Worm (Caenorhabditis elegans) whole organism, young adult: ENCODE data around the gene vab-1.

Experiments
- B0035.1 ChIP-seq: sonication (generic microtip); optimal IDR thresholded peaks from 2 replicates; lab custom pipeline; 2016; ENCODE audit warnings: missing genetic modification characterization, mild to moderate bottlenecking, missing compliant biosample characterization, missing genotype, missing genetic modification reagents
- B0336.3 ChIP-seq: fragments of 200-800 bp; sonication (Bioruptor generic); IDR thresholded peaks from 2 replicates; pipeline ENCODE4 v1.3.6; 2022; ENCODE audit warnings: missing genetic modification characterization, missing compliant biosample characterization
- F39B2.1 ChIP-seq: fragments of 200-800 bp; sonication (Bioruptor generic); IDR thresholded peaks from 2 replicates; pipeline ENCODE4 v1.3.6; 2022; ENCODE audit warnings: missing genetic modification reagents, missing genetic modification characterization, missing compliant biosample characterization
- F49E8.2 ChIP-seq: sonication (generic microtip); optimal IDR thresholded peaks from 3 replicates; lab custom pipeline; 2017; ENCODE audit warnings: missing genetic modification characterization, mild to moderate bottlenecking, missing compliant biosample characterization, antibody characterized with exemption, moderate library complexity; ENCODE audit not compliant: insufficient read depth
- F52B5.7 ChIP-seq: sonication (generic microtip); optimal IDR thresholded peaks from 2 replicates; lab custom pipeline; 2016; ENCODE audit warnings: mild to moderate bottlenecking, missing genetic modification characterization, missing compliant biosample characterization
- Y53G8AR.9 ChIP-seq: fragments of 200-800 bp; sonication (Bioruptor generic); conservative IDR thresholded peaks from 2 replicates; pipeline ENCODE4 v1.3.6; 2022; ENCODE audit warnings: missing genetic modification reagents, missing genetic modification characterization, missing compliant biosample characterization
- Y56A3A.18 ChIP-seq: fragments of 200-800 bp; sonication (Bioruptor generic); IDR thresholded peaks from 2 replicates; pipeline ENCODE4 v1.3.6; 2022; ENCODE audit warnings: missing genetic modification reagents, missing genetic modification characterization, missing compliant biosample characterization
- Y67H2A.10 ChIP-seq: fragments of 200-800 bp; sonication (Bioruptor generic); conservative IDR thresholded peaks from 2 replicates; pipeline ENCODE4 v1.3.6; 2022; ENCODE audit warnings: missing genetic modification reagents, missing genetic modification characterization, missing compliant biosample characterization
- Y79H2A.3 ChIP-seq: fragments of 200-800 bp; sonication (Bioruptor generic); conservative IDR thresholded peaks from 2 replicates; pipeline ENCODE4 v1.3.6; 2022; ENCODE audit warnings: missing genetic modification reagents, missing genetic modification characterization, missing compliant biosample characterization
- ama-1 ChIP-seq, 3 experiments: fragments of 150-350 bp in 1 of 3; sonication (generic microtip) in 2 of 3; optimal IDR thresholded peaks; 2 replicates each; lab custom pipeline; 2014 to 2018; ENCODE audit warnings: missing biosample characterization in 2 of 3, missing genetic modification characterization in 2 of 3, missing genetic modification reagents in 2 of 3
- aptf-2 ChIP-seq: fragments of 200-800 bp; sonication (Bioruptor generic); conservative IDR thresholded peaks from 2 replicates; pipeline ENCODE4 v1.3.6; 2022; ENCODE audit warnings: missing genetic modification reagents, missing genetic modification characterization, missing compliant biosample characterization
- aptf-3 ChIP-seq: fragments of 200-800 bp; sonication (Bioruptor generic); IDR thresholded peaks from 2 replicates; pipeline ENCODE4 v1.3.6; 2022; ENCODE audit warnings: missing genetic modification characterization, missing compliant biosample characterization
- atf-7 ChIP-seq: sonication (generic microtip); optimal IDR thresholded peaks from 2 replicates; lab custom pipeline; 2017; ENCODE audit warnings: mild to moderate bottlenecking, missing genetic modification characterization, missing compliant biosample characterization
- athp-1 ChIP-seq: sonication (generic microtip); optimal IDR thresholded peaks from 2 replicates; lab custom pipeline; 2017; ENCODE audit warnings: mild to moderate bottlenecking, missing genetic modification characterization, missing compliant biosample characterization
- attf-5 ChIP-seq: fragments of 200-800 bp; sonication (Bioruptor generic); optimal IDR thresholded peaks from 2 replicates; lab custom pipeline; 2018; ENCODE audit warnings: mild to moderate bottlenecking, missing genetic modification characterization, missing compliant biosample characterization
- cebp-1 ChIP-seq, 2 experiments: fragments of 200-800 bp in 1 of 2; sonication (Bioruptor generic) in 1 of 2; sonication (generic microtip) in 1 of 2; IDR thresholded peaks in 1 of 2; optimal IDR thresholded peaks in 1 of 2; 2 replicates each; pipeline versions ENCODE4 v1.3.6 to Lab custom; 2017 to 2022; ENCODE audit warnings: missing compliant biosample characterization in 2 of 2, missing genetic modification characterization in 2 of 2, mild to moderate bottlenecking in 1 of 2, missing genetic modification reagents in 1 of 2, moderate library complexity in 1 of 2
- ceh-40 ChIP-seq: fragments of 200-800 bp; sonication (Bioruptor generic); IDR thresholded peaks from 2 replicates; pipeline ENCODE4 v1.3.6; 2022; ENCODE audit warnings: missing genetic modification characterization, missing compliant biosample characterization
- egl-18 ChIP-seq: fragments of 200-800 bp; sonication (Bioruptor generic); IDR thresholded peaks from 2 replicates; pipeline ENCODE4 v1.3.6; 2022; ENCODE audit warnings: missing genetic modification reagents, missing genetic modification characterization, missing compliant biosample characterization
- egl-44 ChIP-seq: fragments of 200-800 bp; sonication (Bioruptor generic); IDR thresholded peaks from 2 replicates; pipeline ENCODE4 v1.3.6; 2022; ENCODE audit warnings: missing genetic modification reagents, missing genetic modification characterization, missing compliant biosample characterization
- egrh-3 ChIP-seq: fragments of 200-800 bp; sonication (Bioruptor generic); IDR thresholded peaks from 2 replicates; pipeline ENCODE4 v1.3.6; 2022; ENCODE audit warnings: missing genetic modification reagents, missing genetic modification characterization, missing compliant biosample characterization
- ekl-4 ChIP-seq: fragments of 200-800 bp; sonication (Bioruptor generic); IDR thresholded peaks from 2 replicates; pipeline ENCODE4 v1.3.6; 2022; ENCODE audit warnings: missing genetic modification reagents, missing genetic modification characterization, missing compliant biosample characterization
- him-1 ChIP-seq: sonication (generic microtip); optimal IDR thresholded peaks from 2 replicates; lab custom pipeline; 2016; ENCODE audit warnings: missing genotype, missing genetic modification reagents, missing genetic modification characterization, missing compliant biosample characterization
- hlh-26 ChIP-seq: fragments of 200-800 bp; sonication (Bioruptor generic); conservative IDR thresholded peaks from 2 replicates; pipeline ENCODE4 v1.3.6; 2022; ENCODE audit warnings: missing genetic modification reagents, missing genetic modification characterization, missing compliant biosample characterization
- hsf-1 ChIP-seq: fragments of 200-800 bp; sonication (Bioruptor generic); IDR thresholded peaks from 2 replicates; pipeline ENCODE4 v1.3.6; 2022; ENCODE audit warnings: missing genetic modification reagents, missing genetic modification characterization, missing compliant biosample characterization
- lin-26 ChIP-seq: fragments of 200-800 bp; sonication (Bioruptor generic); IDR thresholded peaks from 2 replicates; pipeline ENCODE4 v1.3.6; 2022; ENCODE audit warnings: missing genetic modification reagents, missing genetic modification characterization, missing compliant biosample characterization
- lin-54 ChIP-seq: fragments of 200-800 bp; sonication (Bioruptor generic); optimal IDR thresholded peaks from 2 replicates; lab custom pipeline; 2018; ENCODE audit warnings: mild to moderate bottlenecking, missing genetic modification characterization, missing compliant biosample characterization
- lsl-1 ChIP-seq: fragments of 200-800 bp; sonication (Bioruptor generic); optimal IDR thresholded peaks from 2 replicates; lab custom pipeline; 2018; ENCODE audit warnings: mild to moderate bottlenecking, missing genetic modification characterization, moderate library complexity, missing compliant biosample characterization
- madf-6 ChIP-seq: fragments of 200-800 bp; sonication (Bioruptor generic); IDR thresholded peaks from 2 replicates; pipeline ENCODE4 v1.3.6; 2022; ENCODE audit warnings: missing genetic modification reagents, missing genetic modification characterization, missing compliant biosample characterization
- madf-8 ChIP-seq: fragments of 200-800 bp; sonication (Bioruptor generic); conservative IDR thresholded peaks from 2 replicates; pipeline ENCODE4 v1.3.6; 2022; ENCODE audit warnings: missing genetic modification reagents, missing genetic modification characterization, missing compliant biosample characterization
- mel-28 ChIP-seq: sonication (generic microtip); optimal IDR thresholded peaks from 2 replicates; lab custom pipeline; 2016; ENCODE audit warnings: borderline replicate concordance, mild to moderate bottlenecking, missing genetic modification characterization, missing compliant biosample characterization
- nhr-27 ChIP-seq: fragments of 200-800 bp; sonication (Bioruptor generic); optimal IDR thresholded peaks from 2 replicates; lab custom pipeline; 2018; ENCODE audit warnings: mild to moderate bottlenecking, missing genetic modification characterization, moderate library complexity, missing compliant biosample characterization
- nhr-80 ChIP-seq: sonication (generic microtip); optimal IDR thresholded peaks from 2 replicates; lab custom pipeline; 2016; ENCODE audit warnings: missing genetic modification characterization, missing compliant biosample characterization
- pbrm-1 ChIP-seq: fragments of 200-800 bp; sonication (Bioruptor generic); IDR thresholded peaks from 2 replicates; pipeline ENCODE4 v1.3.6; 2022; ENCODE audit warnings: missing genetic modification reagents, missing genetic modification characterization, missing compliant biosample characterization
- sptf-2 ChIP-seq: fragments of 200-800 bp; sonication (Bioruptor generic); optimal IDR thresholded peaks from 2 replicates; lab custom pipeline; 2018; ENCODE audit warnings: mild to moderate bottlenecking, missing genetic modification characterization, missing compliant biosample characterization
- tlf-1 ChIP-seq: fragments of 200-800 bp; sonication (Bioruptor generic); optimal IDR thresholded peaks from 2 replicates; lab custom pipeline; 2018; ENCODE audit warnings: mild to moderate bottlenecking, missing genetic modification characterization, missing compliant biosample characterization
- xnd-1 ChIP-seq: sonication (generic microtip); optimal IDR thresholded peaks from 2 replicates; lab custom pipeline; 2016; ENCODE audit warnings: missing genotype, missing genetic modification reagents, missing genetic modification characterization, missing compliant biosample characterization
- ztf-25 ChIP-seq: fragments of 200-800 bp; sonication (Bioruptor generic); IDR thresholded peaks from 2 replicates; pipeline ENCODE4 v1.3.6; 2022; ENCODE audit warnings: missing genetic modification reagents, missing genetic modification characterization, missing compliant biosample characterization

vab-1 gene

DNA sequence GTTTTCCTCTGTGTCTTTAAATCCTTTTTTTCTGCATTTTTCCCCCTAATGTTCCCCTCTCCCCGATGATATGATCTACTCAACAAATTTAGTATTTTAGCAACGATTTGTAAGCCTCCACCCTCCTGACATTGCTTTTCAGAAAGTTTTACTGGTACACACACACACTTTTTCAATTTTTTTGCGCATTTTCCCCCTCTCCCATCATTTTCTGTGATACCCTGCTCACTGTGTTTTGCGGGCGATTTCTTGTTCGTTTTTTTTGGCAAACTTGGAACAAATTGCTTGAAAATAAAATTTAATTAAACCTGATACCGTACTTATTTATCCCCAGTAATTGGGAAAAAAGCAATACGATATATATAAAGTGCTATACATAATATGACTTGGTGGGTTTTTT is 18.9 kb downstream of the vab-1 start:
- TF ChIP-seq lin-26 (0 out of 2 replicates have a peak, but pooled peaks have one; percentile 58), Y79H2A.3 (GFP tag; lab: Robert Waterston, UW) (peak; percentile 60; the same call in 1 of the 2 replicates), him-1 (tag; lab: Kevin White, UChicago) (peak; percentile 89), ekl-4 (GFP tag; lab: Robert Waterston, UW) (0 out of 2 replicates have a peak, but pooled peaks have one; percentile 48), madf-6 (GFP tag; lab: Robert Waterston, UW) (peak; percentile 15; the same call in 1 of the 2 replicates), egrh-3 (GFP tag; lab: Robert Waterston, UW) (no peak), aptf-3 (GFP tag; lab: Robert Waterston, UW) (0 out of 2 replicates have a peak, but pooled peaks have one; percentile 42), cebp-1 (GFP tag; IDR thresholded peaks at IDR 0.05; lab: Robert Waterston, UW) (no peak), cebp-1 (tag; optimal IDR thresholded peaks at IDR 0.05; lab: Kevin White, UChicago) (peak; percentile 40), B0035.1 (tag; lab: Kevin White, UChicago) (no peak), Y56A3A.18 (GFP tag; lab: Robert Waterston, UW) (no peak), B0336.3 (GFP tag; lab: Robert Waterston, UW) (peak; percentile 52; the same call in 1 of the 2 replicates), attf-5 (GFP tag; lab: Kevin White, UChicago) (peak; percentile 32), hsf-1 (peak; percentile 43; the same call in 1 of the 2 replicates), F39B2.1 (GFP tag; lab: Robert Waterston, UW) (no peak), tlf-1 (GFP tag; lab: Kevin White, UChicago) (no peak), egl-18 (no peak), Y53G8AR.9 (0 out of 2 replicates have a peak, but pooled peaks have one; percentile 40), atf-7 (tag; lab: Kevin White, UChicago) (peak; percentile 45), F52B5.7 (tag; lab: Kevin White, UChicago) (no peak), lsl-1 (GFP tag; lab: Kevin White, UChicago) (peak; percentile 35), nhr-27 (tag; lab: Kevin White, UChicago) (no peak), madf-8 (GFP tag; lab: Robert Waterston, UW) (0 out of 2 replicates have a peak, but pooled peaks have one; percentile 4), ceh-40 (GFP tag; lab: Robert Waterston, UW) (no peak), Y67H2A.10 (GFP tag; lab: Robert Waterston, UW) (0 out of 2 replicates have a peak, but pooled peaks have one; percentile 5), aptf-2 (GFP tag; lab: Robert Waterston, UW) (0 out of 2 replicates have a peak, but pooled peaks have one; percentile 20), lin-54 (peak; percentile 44), pbrm-1 (GFP tag; lab: Robert Waterston, UW) (peak; percentile 70), hlh-26 (GFP tag; lab: Robert Waterston, UW) (no peak), mel-28 (tag; lab: Kevin White, UChicago) (no peak), F49E8.2 (tag; lab: Kevin White, UChicago) (no peak), egl-44 (GFP tag; lab: Robert Waterston, UW) (no peak), ztf-25 (GFP tag; lab: Robert Waterston, UW) (peak; percentile 71; the same call in 1 of the 2 replicates), sptf-2 (peak; percentile 32), ama-1 (optimal IDR thresholded peaks at IDR 0.05; lab: Kevin White, UChicago) (no peak), ama-1 (GFP tag; optimal IDR thresholded peaks at IDR 0.05; lab: Kevin White, UChicago) (peak in 1 of 2 experiments; percentile 41), xnd-1 (tag; lab: Kevin White, UChicago) (no peak), athp-1 (peak; percentile 42)
- TF ChIP-seq, all 124 proteins: peak for 22

DNA sequence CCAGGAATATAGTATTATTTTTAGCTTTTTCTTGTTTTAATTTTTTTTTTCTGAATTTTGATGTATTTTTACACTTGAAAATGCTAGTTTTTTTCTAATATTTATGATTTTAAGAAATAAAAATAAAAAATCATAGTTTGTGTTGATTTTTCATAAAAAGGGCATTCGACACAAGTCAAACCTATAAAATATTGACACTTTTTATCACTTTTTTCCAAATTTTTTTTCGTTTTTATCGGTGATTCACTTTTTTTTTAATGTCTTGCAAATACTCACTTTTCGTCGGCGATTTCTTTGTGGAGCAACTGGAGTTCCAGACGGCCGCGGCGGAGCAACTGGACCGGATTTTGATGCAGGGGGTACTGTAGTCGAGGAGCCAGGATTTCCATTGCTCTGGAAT is 25.6 kb downstream of the vab-1 start:
- TF ChIP-seq pbrm-1 (GFP tag; lab: Robert Waterston, UW) (no peak), hlh-26 (GFP tag; lab: Robert Waterston, UW) (no peak), nhr-80 (tag; lab: Kevin White, UChicago) (peak; percentile 53)
